Fruit fly (Drosophila melanogaster) whole organism, embryonic: ENCODE measurements around the gene mei-218.

Experiments
- CG10147 ChIP-seq: fragments of 200-800 bp; sonication (Bioruptor generic); optimal IDR thresholded peaks from 2 replicates; lab custom pipeline; 2019; ENCODE audit warnings: missing biosample characterization, mild to moderate bottlenecking, missing genetic modification characterization, moderate library complexity
- CG11560 ChIP-seq: fragments of 200-800 bp; sonication (Bioruptor generic); IDR thresholded peaks from 3 replicates; pipeline ENCODE4 v1.3.6; 2022; ENCODE audit warnings: missing biosample characterization, missing genetic modification characterization
- CG13894 ChIP-seq: fragments of 200-800 bp; sonication (Bioruptor generic); optimal IDR thresholded peaks from 3 replicates; lab custom pipeline; 2018; ENCODE audit warnings: missing biosample characterization, mild to moderate bottlenecking, missing genetic modification characterization, moderate library complexity
- CG14441 ChIP-seq: fragments of 200-800 bp; sonication (Bioruptor generic); IDR thresholded peaks from 2 replicates; pipeline ENCODE4 v1.3.6; 2022; ENCODE audit warnings: missing biosample characterization, missing genetic modification characterization
- CG14710 ChIP-seq: fragments of 200-800 bp; sonication (Bioruptor generic); optimal IDR thresholded peaks from 3 replicates; lab custom pipeline; 2019; ENCODE audit warnings: missing biosample characterization, mild to moderate bottlenecking, missing genetic modification characterization, moderate library complexity
- CG15479 ChIP-seq: fragments of 200-800 bp; sonication (Bioruptor generic); optimal IDR thresholded peaks from 3 replicates; lab custom pipeline; 2019; ENCODE audit warnings: missing biosample characterization, mild to moderate bottlenecking, missing genetic modification characterization, moderate library complexity
- CG17385 ChIP-seq: fragments of 200-800 bp; sonication (Bioruptor generic); optimal IDR thresholded peaks from 3 replicates; lab custom pipeline; 2018; ENCODE audit warnings: missing biosample characterization, mild to moderate bottlenecking, missing genetic modification characterization
- CG30403 ChIP-seq: fragments of 200-800 bp; sonication (Bioruptor generic); optimal IDR thresholded peaks from 3 replicates; lab custom pipeline; 2016; ENCODE audit warnings: missing biosample characterization, missing genetic modification characterization
- CG3726 ChIP-seq: fragments of 200-800 bp; sonication (Bioruptor generic); IDR thresholded peaks from 3 replicates; pipeline ENCODE4, ENCODE4 v1.3.6; 2022; ENCODE audit warnings: missing biosample characterization, missing genetic modification characterization
- CG6175 ChIP-seq: fragments of 200-800 bp; sonication (Bioruptor generic); IDR thresholded peaks from 3 replicates; pipeline ENCODE4 v1.3.6; 2022; ENCODE audit warnings: missing biosample characterization, missing genetic modification characterization
- CG6791 ChIP-seq: fragments of 200-800 bp; sonication (Bioruptor generic); IDR thresholded peaks from 3 replicates; pipeline ENCODE4 v1.3.6; 2022; ENCODE audit warnings: missing biosample characterization, missing genetic modification characterization; ENCODE audit not compliant: partially characterized antibody
- CG8281 ChIP-seq: fragments of 200-800 bp; sonication (Bioruptor generic); optimal IDR thresholded peaks from 2 replicates; lab custom pipeline; 2018; ENCODE audit warnings: missing biosample characterization, mild to moderate bottlenecking, missing genetic modification characterization, moderate library complexity
- CG9817 ChIP-seq: fragments of 200-800 bp; sonication (Bioruptor generic); optimal IDR thresholded peaks from 2 replicates; lab custom pipeline; 2018; ENCODE audit warnings: missing biosample characterization, mild to moderate bottlenecking, missing genetic modification characterization, moderate library complexity
- Dll ChIP-seq: fragments of 200-800 bp; sonication (Bioruptor generic); IDR thresholded peaks from 4 replicates; pipeline ENCODE4 v1.3.6; 2022; ENCODE audit warnings: missing biosample characterization, missing genetic modification characterization; ENCODE audit not compliant: partially characterized antibody
- Dref ChIP-seq: fragments of 200-800 bp; sonication (Bioruptor generic); IDR thresholded peaks from 2 replicates; pipeline ENCODE4 v1.3.6; 2022; ENCODE audit warnings: missing biosample characterization, missing genetic modification characterization
- Elba2 ChIP-seq: fragments of 200-800 bp; sonication (Bioruptor generic); optimal IDR thresholded peaks from 3 replicates; lab custom pipeline; 2016; ENCODE audit warnings: missing biosample characterization, missing genetic modification characterization
- H2.0 ChIP-seq: fragments of 200-800 bp; sonication (Bioruptor generic); IDR thresholded peaks from 2 replicates; pipeline ENCODE4 v1.3.6; 2022; ENCODE audit warnings: missing biosample characterization, missing genetic modification characterization
- Hand ChIP-seq: fragments of 200-800 bp; sonication (Bioruptor generic); optimal IDR thresholded peaks from 2 replicates; lab custom pipeline; 2017; ENCODE audit warnings: mild to moderate bottlenecking, missing biosample characterization, missing genetic modification reagents, missing genetic modification characterization
- Hey ChIP-seq: fragments of 200-800 bp; sonication (Bioruptor generic); optimal IDR thresholded peaks from 3 replicates; lab custom pipeline; 2018; ENCODE audit warnings: missing biosample characterization, mild to moderate bottlenecking, missing genetic modification characterization
- Hr78 ChIP-seq, 2 experiments: fragments of 200-800 bp in 1 of 2; fragments of >200 bp in 1 of 2; sonication (Bioruptor generic) in 1 of 2; optimal IDR thresholded peaks; 2 replicates each; lab custom pipeline; 2017 to 2019; ENCODE audit warnings: missing biosample characterization in 2 of 2, missing genetic modification characterization in 2 of 2, mild to moderate bottlenecking in 1 of 2, moderate library complexity in 1 of 2
- Nf-YA ChIP-seq: fragments of 200-800 bp; sonication (Bioruptor generic); IDR thresholded peaks from 2 replicates; pipeline ENCODE4 v1.3.6; 2022; ENCODE audit warnings: missing biosample characterization, missing genetic modification characterization
- Oli ChIP-seq: fragments of 200-800 bp; sonication (Bioruptor generic); optimal IDR thresholded peaks from 2 replicates; lab custom pipeline; 2018; ENCODE audit warnings: missing biosample characterization, mild to moderate bottlenecking, missing genetic modification characterization, moderate library complexity
- Pdp1 ChIP-seq, 2 experiments: fragments of 200-800 bp; sonication (Bioruptor generic); optimal IDR thresholded peaks; 3 replicates each; lab custom pipeline; 2016; ENCODE audit warnings: missing biosample characterization in 2 of 2, missing genetic modification characterization in 2 of 2, mild to moderate bottlenecking in 1 of 2, moderate library complexity in 1 of 2
- Ptx1 ChIP-seq: fragments of 200-800 bp; sonication (Bioruptor generic); IDR thresholded peaks from 2 replicates; pipeline ENCODE4 v1.3.6; 2022; ENCODE audit warnings: missing biosample characterization, missing genetic modification characterization
- ase ChIP-seq: fragments of 200-800 bp; sonication (Bioruptor generic); IDR thresholded peaks from 3 replicates; pipeline ENCODE4 v1.3.6; 2022; ENCODE audit warnings: missing biosample characterization, missing genetic modification characterization
- br ChIP-seq: fragments of >200 bp; optimal IDR thresholded peaks from 2 replicates; lab custom pipeline; 2017
- cato ChIP-seq: fragments of 200-800 bp; sonication (Bioruptor generic); optimal IDR thresholded peaks from 2 replicates; lab custom pipeline; 2016; ENCODE audit warnings: missing biosample characterization, missing genetic modification characterization, borderline replicate concordance
- chn ChIP-seq: fragments of 200-800 bp; sonication (Bioruptor generic); optimal IDR thresholded peaks from 2 replicates; lab custom pipeline; 2016; ENCODE audit warnings: missing biosample characterization, missing genetic modification characterization
- dati ChIP-seq: fragments of 200-800 bp; sonication (Bioruptor generic); IDR thresholded peaks from 2 replicates; pipeline ENCODE4 v1.3.6; 2022; ENCODE audit warnings: missing biosample characterization, missing genetic modification characterization
- jigr1 ChIP-seq: fragments of 200-800 bp; sonication (Bioruptor generic); IDR thresholded peaks from 3 replicates; pipeline ENCODE4 v1.3.6; 2022; ENCODE audit warnings: missing biosample characterization, missing genetic modification characterization
- lmd ChIP-seq: fragments of 200-800 bp; sonication (Bioruptor generic); IDR thresholded peaks from 2 replicates; pipeline ENCODE4 v1.3.6; 2022; ENCODE audit warnings: missing biosample characterization, missing genetic modification characterization
- mirr ChIP-seq: fragments of 200-800 bp; sonication (Bioruptor generic); optimal IDR thresholded peaks from 3 replicates; lab custom pipeline; 2018; ENCODE audit warnings: missing biosample characterization, mild to moderate bottlenecking, missing genetic modification characterization
- org-1 ChIP-seq: fragments of 200-800 bp; sonication (Bioruptor generic); optimal IDR thresholded peaks from 2 replicates; lab custom pipeline; 2017; ENCODE audit warnings: missing biosample characterization, missing genetic modification characterization
- pho ChIP-seq: fragments of 200-800 bp; sonication (Bioruptor generic); optimal IDR thresholded peaks from 2 replicates; lab custom pipeline; 2016; ENCODE audit warnings: missing biosample characterization, missing genetic modification characterization
- phol ChIP-seq: fragments of 200-800 bp; sonication (Bioruptor generic); optimal IDR thresholded peaks from 3 replicates; lab custom pipeline; 2018; ENCODE audit warnings: missing biosample characterization, mild to moderate bottlenecking, missing genetic modification characterization, moderate library complexity
- psq ChIP-seq: fragments of 200-800 bp; sonication (Bioruptor generic); optimal IDR thresholded peaks from 2 replicates; lab custom pipeline; 2017; ENCODE audit warnings: missing biosample characterization, missing genetic modification characterization
- sens ChIP-seq: fragments of 200-800 bp; sonication (Bioruptor generic); peaks from one replicate; lab custom pipeline; 2016; ENCODE audit warnings: missing biosample characterization, missing genetic modification characterization
- slbo ChIP-seq: fragments of 200-800 bp; sonication (Bioruptor generic); IDR thresholded peaks from 2 replicates; pipeline ENCODE4 v1.3.6; 2022; ENCODE audit warnings: missing biosample characterization, missing genetic modification characterization
- stwl ChIP-seq: fragments of 200-800 bp; sonication (Bioruptor generic); optimal IDR thresholded peaks from 3 replicates; lab custom pipeline; 2018; ENCODE audit warnings: missing biosample characterization, mild to moderate bottlenecking, missing genetic modification characterization, moderate library complexity
- sug ChIP-seq: fragments of 200-800 bp; optimal IDR thresholded peaks from 2 replicates; lab custom pipeline; 2019; ENCODE audit warnings: missing biosample characterization, mild to moderate bottlenecking, missing genetic modification characterization, moderate library complexity
- tll ChIP-seq, 2 experiments: fragments of 200-800 bp in 1 of 2; fragments of >200 bp in 1 of 2; sonication (Bioruptor generic) in 1 of 2; optimal IDR thresholded peaks; 2 replicates each; lab custom pipeline; 2017 to 2019; ENCODE audit warnings: missing biosample characterization in 2 of 2, missing genetic modification characterization in 2 of 2, mild to moderate bottlenecking in 1 of 2, moderate library complexity in 1 of 2
- toy ChIP-seq: fragments of 200-800 bp; sonication (Bioruptor generic); IDR thresholded peaks from 2 replicates; pipeline ENCODE4 v1.3.6; 2022; ENCODE audit warnings: missing biosample characterization, missing genetic modification characterization
- tx ChIP-seq: fragments of 200-800 bp; sonication (Bioruptor generic); optimal IDR thresholded peaks from 2 replicates; lab custom pipeline; 2016; ENCODE audit warnings: missing biosample characterization, missing genetic modification characterization
- vnd ChIP-seq: fragments of 200-800 bp; sonication (Bioruptor generic); IDR thresholded peaks from 3 replicates; pipeline ENCODE4 v1.3.6; 2022; ENCODE audit warnings: missing biosample characterization, missing genetic modification characterization; ENCODE audit not compliant: partially characterized antibody
- zen2 ChIP-seq: fragments of 200-800 bp; sonication (Bioruptor generic); IDR thresholded peaks from 3 replicates; pipeline ENCODE4 v1.3.6; 2022; ENCODE audit warnings: missing biosample characterization, missing genetic modification characterization; ENCODE audit not compliant: partially characterized antibody

The mei-218 gene

DNA sequence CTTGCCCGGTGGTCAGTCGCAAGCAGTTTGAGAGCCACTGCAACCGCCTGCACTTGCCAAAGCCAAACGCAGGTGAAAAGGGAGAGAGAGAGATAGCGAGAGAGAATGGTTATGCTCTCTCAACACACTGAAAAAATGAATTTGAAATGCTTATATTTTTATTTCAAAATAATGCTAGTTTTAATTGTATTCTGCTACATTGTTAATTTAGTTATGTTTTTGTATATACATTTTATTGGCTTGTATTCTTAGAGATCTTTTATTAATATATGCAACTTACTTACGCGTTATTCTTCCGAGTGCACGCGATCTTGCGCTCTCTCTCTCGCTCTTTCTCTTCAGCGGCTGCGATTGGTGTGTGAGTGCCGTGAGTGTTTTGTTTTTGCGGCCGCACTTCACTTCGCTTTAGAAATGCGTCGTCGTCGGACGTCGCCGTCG, 35.7 kb upstream of the mei-218 start (continued):
- no peak for TF ChIP-seq vnd (GFP tag; lab: Robert Waterston, UW)
- TF ChIP-seq CG6791 (GFP tag; lab: Robert Waterston, UW), result no peak
- TF ChIP-seq Oli (tag; lab: Kevin White, UChicago), result peak; percentile 80
- no peak for TF ChIP-seq br (lab: Kevin White, UChicago)
- peak; percentile 96 for TF ChIP-seq toy (GFP tag; lab: Robert Waterston, UW)
- peak; percentile 70 for TF ChIP-seq stwl (tag; lab: Kevin White, UChicago)
- no peak for TF ChIP-seq CG17385 (GFP tag; lab: Kevin White, UChicago)
- peak; percentile 82 for TF ChIP-seq sug (tag; lab: Kevin White, UChicago)
- peak; percentile 99 for TF ChIP-seq Ptx1 (GFP tag; lab: Robert Waterston, UW)
- TF ChIP-seq CG11560 (tag; lab: Robert Waterston, UW), result peak; percentile 91
- no peak for TF ChIP-seq chn
- peak; percentile 65 for TF ChIP-seq Elba2
- peak; percentile 79 for TF ChIP-seq org-1 (GFP tag; lab: Kevin White, UChicago)
- peak in 1 of 2 experiments; percentile 93 for TF ChIP-seq Hr78 (GFP tag; optimal IDR thresholded peaks at IDR 0.05; lab: Kevin White, UChicago)
- peak; percentile 96 for TF ChIP-seq CG10147
- no peak for TF ChIP-seq slbo
- peak; percentile 99 for TF ChIP-seq lmd (GFP tag; lab: Robert Waterston, UW)
- TF ChIP-seq Hey (tag; lab: Kevin White, UChicago), result no peak
- peak; percentile 99 for TF ChIP-seq CG14441 (GFP tag; lab: Robert Waterston, UW)
- peak; percentile 98 for TF ChIP-seq CG14710 (tag; lab: Kevin White, UChicago)
- peak; percentile 98 for TF ChIP-seq Nf-YA (GFP tag; lab: Robert Waterston, UW)
- TF ChIP-seq cato (GFP tag; lab: Kevin White, UChicago), result peak; percentile 97
- TF ChIP-seq phol (tag; lab: Kevin White, UChicago), result peak; percentile 97
- TF ChIP-seq tll (GFP tag; optimal IDR thresholded peaks at IDR 0.05; lab: Kevin White, UChicago), result peak in 1 of 2 experiments; percentile 66
- no peak for TF ChIP-seq CG9817 (tag; lab: Kevin White, UChicago)
- peak; percentile 99 for TF ChIP-seq sens (GFP tag; lab: Kevin White, UChicago)
- TF ChIP-seq CG6175 (GFP tag; lab: Robert Waterston, UW), result peak; percentile 95
- TF ChIP-seq psq (GFP tag; lab: Kevin White, UChicago), result no peak
- TF ChIP-seq Dll (GFP tag; lab: Robert Waterston, UW), result no peak
- peak; percentile 62 for TF ChIP-seq mirr (GFP tag; lab: Kevin White, UChicago)
- peak; percentile 96 for TF ChIP-seq dati
- peak; percentile 14 for TF ChIP-seq CG30403 (GFP tag; lab: Kevin White, UChicago)
- no peak for TF ChIP-seq pho
- peak; percentile 98 for TF ChIP-seq CG3726
- no peak for TF ChIP-seq zen2
- no peak for TF ChIP-seq tx (GFP tag; lab: Kevin White, UChicago)
- TF ChIP-seq ase, result peak; percentile 98
- no peak for TF ChIP-seq Dref (GFP tag; lab: Robert Waterston, UW)
- TF ChIP-seq CG13894, result peak; percentile 85
- no peak for TF ChIP-seq CG15479 (GFP tag; lab: Kevin White, UChicago)
- peak; percentile 93 to 98 for TF ChIP-seq Pdp1 (GFP tag; optimal IDR thresholded peaks at IDR 0.05; lab: Kevin White, UChicago)
- no peak for TF ChIP-seq H2.0 (GFP tag; lab: Robert Waterston, UW)
- peak; percentile 74 for TF ChIP-seq Hand (GFP tag; lab: Kevin White, UChicago)
- peak; percentile 97 for TF ChIP-seq jigr1 (GFP tag; lab: Robert Waterston, UW)
- TF ChIP-seq CG8281 (tag; lab: Kevin White, UChicago), result peak; percentile 86
